Worm (Caenorhabditis elegans) whole organism, L3 larva: ENCODE measurements around the gene phf-15.
A peak's percentile ranks its signal among the peaks of the same experiment; 100 is the strongest.

Source experiments
- R02D3.7 ChIP-seq: fragments of 150-350 bp; optimal IDR thresholded peaks from 2 replicates; lab custom pipeline; 2014; ENCODE audit warnings: missing biosample characterization, missing genetic modification characterization
- aly-2 ChIP-seq: fragments of 150-350 bp; optimal IDR thresholded peaks from 2 replicates; lab custom pipeline; 2014; ENCODE audit warnings: missing biosample characterization, missing genetic modification characterization
- ama-1 ChIP-seq: fragments of 150-350 bp; optimal IDR thresholded peaks from 2 replicates; lab custom pipeline; 2018
- ceh-16 ChIP-seq: sonication (generic microtip); optimal IDR thresholded peaks from 2 replicates; lab custom pipeline; 2017; ENCODE audit warnings: missing biosample characterization, missing genetic modification characterization
- ceh-28 ChIP-seq: fragments of 150-350 bp; optimal IDR thresholded peaks from 2 replicates; lab custom pipeline; 2014; ENCODE audit warnings: missing biosample characterization, missing genetic modification reagents, missing genetic modification characterization
- ceh-9 ChIP-seq: sonication (generic microtip); optimal IDR thresholded peaks from 2 replicates; lab custom pipeline; 2018; ENCODE audit warnings: missing biosample characterization, missing genetic modification characterization
- egl-5 ChIP-seq: fragments of 150-350 bp; optimal IDR thresholded peaks from 2 replicates; lab custom pipeline; 2017; ENCODE audit warnings: missing biosample characterization, missing genetic modification reagents, missing genetic modification characterization, inconsistent platforms
- elt-2 ChIP-seq: sonication (generic microtip); optimal IDR thresholded peaks from 2 replicates; lab custom pipeline; 2016; ENCODE audit warnings: missing genetic modification reagents, mild to moderate bottlenecking, missing genetic modification characterization, missing compliant biosample characterization
- eor-1 ChIP-seq, 2 experiments: fragments of 150-350 bp; optimal IDR thresholded peaks; 2 replicates each; lab custom pipeline; 2014 to 2018; ENCODE audit warnings: missing biosample characterization in 2 of 2, missing genetic modification characterization in 2 of 2
- fkh-10 ChIP-seq: sonication (generic microtip); optimal IDR thresholded peaks from 2 replicates; lab custom pipeline; 2017; ENCODE audit warnings: missing biosample characterization, missing genetic modification reagents, missing genetic modification characterization
- fkh-2 ChIP-seq: fragments of 150-350 bp; optimal IDR thresholded peaks from 2 replicates; lab custom pipeline; 2014; ENCODE audit warnings: missing biosample characterization, missing genetic modification reagents, missing genetic modification characterization
- fos-1 ChIP-seq: fragments of 150-350 bp; optimal IDR thresholded peaks from 2 replicates; lab custom pipeline; 2014; ENCODE audit warnings: missing biosample characterization, missing genetic modification characterization
- lin-15B ChIP-seq: fragments of 150-350 bp; optimal IDR thresholded peaks from 2 replicates; lab custom pipeline; 2014; ENCODE audit warnings: missing biosample characterization, missing genetic modification characterization
- lin-39 ChIP-seq: fragments of 150-350 bp; optimal IDR thresholded peaks from 2 replicates; lab custom pipeline; 2018; ENCODE audit warnings: missing biosample characterization, missing genetic modification reagents, missing genetic modification characterization
- lsy-12 ChIP-seq: sonication (generic microtip); optimal IDR thresholded peaks from 2 replicates; lab custom pipeline; 2016; ENCODE audit warnings: mild to moderate bottlenecking, missing genetic modification characterization, missing compliant biosample characterization
- mdl-1 ChIP-seq: fragments of 150-350 bp; optimal IDR thresholded peaks from 2 replicates; lab custom pipeline; 2014; ENCODE audit warnings: missing biosample characterization, missing genetic modification characterization
- mml-1 ChIP-seq: fragments of 150-350 bp; sonication (generic microtip); optimal IDR thresholded peaks from 3 replicates; lab custom pipeline; 2014; ENCODE audit warnings: missing biosample characterization, missing genetic modification characterization
- nhr-12 ChIP-seq: fragments of 150-350 bp; optimal IDR thresholded peaks from 2 replicates; lab custom pipeline; 2014; ENCODE audit warnings: missing biosample characterization, missing genetic modification characterization
- nhr-23 ChIP-seq: fragments of 150-350 bp; optimal IDR thresholded peaks from 2 replicates; lab custom pipeline; 2014; ENCODE audit warnings: missing biosample characterization, missing genetic modification reagents, missing genetic modification characterization
- nhr-237 ChIP-seq: fragments of 150-350 bp; optimal IDR thresholded peaks from 2 replicates; lab custom pipeline; 2014; ENCODE audit warnings: missing biosample characterization, missing genetic modification characterization
- nhr-25 ChIP-seq: sonication (generic microtip); optimal IDR thresholded peaks from 2 replicates; lab custom pipeline; 2017; ENCODE audit warnings: missing biosample characterization, missing genetic modification characterization
- nhr-28 ChIP-seq: fragments of 150-350 bp; optimal IDR thresholded peaks from 2 replicates; lab custom pipeline; 2014; ENCODE audit warnings: missing biosample characterization, missing genetic modification characterization
- nhr-76 ChIP-seq: fragments of 150-350 bp; sonication (generic microtip); optimal IDR thresholded peaks from 5 replicates; lab custom pipeline; 2014; ENCODE audit warnings: missing biosample characterization, missing genetic modification characterization
- nhr-77 ChIP-seq: fragments of 150-350 bp; optimal IDR thresholded peaks from 2 replicates; lab custom pipeline; 2014; ENCODE audit warnings: missing biosample characterization, missing genetic modification characterization
- pha-4 ChIP-seq: fragments of 150-350 bp; optimal IDR thresholded peaks from 2 replicates; lab custom pipeline; 2014; ENCODE audit warnings: missing biosample characterization, missing genetic modification reagents, missing genetic modification characterization
- pqm-1 ChIP-seq: fragments of 150-350 bp; optimal IDR thresholded peaks from 2 replicates; lab custom pipeline; 2017; ENCODE audit warnings: missing biosample characterization, missing genetic modification characterization, inconsistent platforms
- sea-2 ChIP-seq: fragments of 150-350 bp; sonication (generic microtip); optimal IDR thresholded peaks from 4 replicates; lab custom pipeline; 2014; ENCODE audit warnings: missing biosample characterization, missing genetic modification reagents, missing genetic modification characterization
- skn-1 ChIP-seq: fragments of 150-350 bp; optimal IDR thresholded peaks from 2 replicates; lab custom pipeline; 2014; ENCODE audit warnings: missing biosample characterization, missing genetic modification characterization
- snpc-4 ChIP-seq: fragments of 150-350 bp; optimal IDR thresholded peaks from 2 replicates; lab custom pipeline; 2014; ENCODE audit warnings: missing biosample characterization, missing genetic modification characterization
- tbx-2 ChIP-seq: sonication (generic microtip); optimal IDR thresholded peaks from 2 replicates; lab custom pipeline; 2016; ENCODE audit warnings: mild to moderate bottlenecking, missing genetic modification characterization, missing compliant biosample characterization
- unc-39 ChIP-seq: sonication (generic microtip); optimal IDR thresholded peaks from 4 replicates; lab custom pipeline; 2017; ENCODE audit warnings: missing biosample characterization, missing genetic modification characterization
- unc-62 ChIP-seq: fragments of 150-350 bp; sonication (generic microtip); optimal IDR thresholded peaks from 4 replicates; lab custom pipeline; 2014; ENCODE audit warnings: missing biosample characterization, missing genetic modification reagents, missing genetic modification characterization
- zag-1 ChIP-seq: fragments of 150-350 bp; optimal IDR thresholded peaks from 2 replicates; lab custom pipeline; 2014; ENCODE audit warnings: missing biosample characterization, missing genetic modification characterization
- ztf-11 ChIP-seq: fragments of 150-350 bp; optimal IDR thresholded peaks from 2 replicates; lab custom pipeline; 2014; ENCODE audit warnings: missing biosample characterization, missing genetic modification characterization
- ztf-4 ChIP-seq: fragments of 150-350 bp; optimal IDR thresholded peaks from 2 replicates; lab custom pipeline; 2014; ENCODE audit warnings: missing biosample characterization, missing genetic modification characterization

phf-15 gene

DNA sequence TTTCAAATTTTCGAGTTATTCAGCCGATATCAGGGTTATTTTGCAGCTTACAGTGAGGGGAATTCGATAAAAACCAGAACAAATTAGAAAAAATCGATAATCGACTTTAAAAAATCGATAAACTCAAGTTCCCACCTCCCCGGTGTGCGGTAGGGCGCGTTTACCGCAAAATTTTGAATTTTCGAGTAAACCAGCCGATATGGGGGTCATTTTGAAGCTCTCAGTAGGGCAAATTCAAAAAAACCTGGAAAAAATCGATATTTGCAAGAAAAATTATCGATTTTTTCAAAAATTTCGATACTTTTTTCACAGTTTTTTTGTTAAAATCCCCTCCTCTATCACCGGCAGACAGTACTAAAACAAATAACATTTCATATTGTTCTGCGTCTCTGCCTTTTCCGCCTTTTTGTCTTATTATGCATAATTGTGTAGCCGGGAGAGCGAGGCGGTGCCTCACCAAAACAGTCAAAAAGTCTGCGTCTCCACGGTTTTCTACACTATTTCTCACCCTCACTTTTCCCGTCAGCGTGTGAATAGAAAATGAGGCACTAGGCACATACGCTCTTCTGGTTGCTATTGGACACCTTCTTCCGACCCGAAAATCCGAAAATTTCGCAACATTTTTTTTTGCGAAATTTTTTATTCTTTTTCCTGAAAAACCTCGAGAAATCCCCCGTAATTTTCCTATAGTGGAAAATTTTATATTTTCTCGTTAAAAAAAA is 11.6 kb upstream of the phf-15 start, which contains the start of gene ral-1 (continued):
- no peak for TF ChIP-seq tbx-2 (tag; lab: Kevin White, UChicago)
- no peak for TF ChIP-seq ztf-11 (tag; lab: Kevin White, UChicago)
- TF ChIP-seq fos-1 (tag; lab: Kevin White, UChicago) = no peak
- TF ChIP-seq eor-1 (tag; optimal IDR thresholded peaks at IDR 0.05; lab: Kevin White, UChicago) = no peak
- TF ChIP-seq lin-39 (tag; lab: Kevin White, UChicago) = no peak
- TF ChIP-seq fkh-2 = no peak

DNA sequence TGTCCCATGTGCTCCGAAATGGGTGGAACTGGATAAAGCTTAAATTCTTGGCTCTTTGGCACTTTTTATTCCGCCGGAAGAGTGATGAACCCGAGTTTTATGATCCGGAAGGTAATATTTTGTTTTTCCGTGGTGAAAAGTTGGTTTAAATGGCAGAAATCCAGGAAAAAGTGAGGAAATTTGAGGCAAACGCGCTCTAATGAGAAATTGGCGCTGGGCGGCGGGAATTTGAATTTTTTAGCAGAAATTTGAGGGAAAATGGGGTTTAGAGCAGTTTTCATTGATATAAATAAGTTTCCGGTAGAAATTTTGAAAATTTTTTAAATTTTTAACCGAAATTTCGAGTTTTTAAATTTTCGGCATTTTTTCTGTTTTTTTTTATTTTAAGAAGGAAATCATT is 11.0 kb upstream of the phf-15 start:
- TF ChIP-seq ztf-4 (tag; lab: Kevin White, UChicago) (no peak), unc-39 (tag; lab: Kevin White, UChicago) (no peak), snpc-4 (tag; lab: Kevin White, UChicago) (no peak), mdl-1 (tag; lab: Kevin White, UChicago) (no peak), lsy-12 (tag; lab: Kevin White, UChicago) (no peak), nhr-77 (tag; lab: Kevin White, UChicago) (no peak), zag-1 (no peak), unc-62 (GFP tag; lab: Kevin White, UChicago) (no peak), fkh-2 (no peak), nhr-25 (tag; lab: Kevin White, UChicago) (no peak), skn-1 (tag; lab: Kevin White, UChicago) (no peak), pqm-1 (tag; lab: Kevin White, UChicago) (no peak), nhr-23 (tag; lab: Kevin White, UChicago) (no peak), nhr-237 (tag; lab: Kevin White, UChicago) (no peak), nhr-76 (no peak), eor-1 (tag; optimal IDR thresholded peaks at IDR 0.05; lab: Kevin White, UChicago) (no peak), pha-4 (tag; lab: Kevin White, UChicago) (no peak), fkh-10 (GFP tag; lab: Kevin White, UChicago) (no peak), ama-1 (lab: Kevin White, UChicago) (no peak)

DNA sequence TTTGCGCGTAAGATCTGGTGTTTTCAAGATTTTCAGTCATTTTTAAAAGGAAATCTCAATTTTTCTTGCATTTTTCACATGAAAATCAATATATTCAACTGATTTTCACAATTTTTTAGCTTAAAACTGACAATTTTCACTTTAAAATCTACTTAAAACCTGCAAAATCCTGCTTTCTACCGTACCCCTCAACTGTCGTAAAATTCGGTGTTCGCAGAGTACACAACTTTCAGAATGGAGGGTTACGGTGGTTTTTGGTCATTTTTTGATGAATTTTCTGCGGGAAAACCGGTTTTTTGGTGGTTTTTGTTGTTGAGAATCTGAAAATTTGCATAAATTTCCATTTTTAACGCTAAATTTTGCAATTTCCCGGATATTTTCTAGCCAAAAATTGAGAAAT is 10.5 kb upstream of the phf-15 start:
- TF ChIP-seq zag-1 (no peak), sea-2 (no peak), lin-15B (tag; lab: Kevin White, UChicago) (no peak), elt-2 (tag; lab: Kevin White, UChicago) (no peak), ceh-9 (no peak), lsy-12 (tag; lab: Kevin White, UChicago) (no peak), nhr-28 (tag; lab: Kevin White, UChicago) (no peak), lin-39 (tag; lab: Kevin White, UChicago) (no peak), mml-1 (tag; lab: Kevin White, UChicago) (no peak), skn-1 (tag; lab: Kevin White, UChicago) (no peak), unc-39 (tag; lab: Kevin White, UChicago) (no peak), ztf-11 (tag; lab: Kevin White, UChicago) (no peak), snpc-4 (tag; lab: Kevin White, UChicago) (no peak), aly-2 (tag; lab: Kevin White, UChicago) (no peak), mdl-1 (tag; lab: Kevin White, UChicago) (no peak), R02D3.7 (tag; lab: Kevin White, UChicago) (no peak), eor-1 (tag; optimal IDR thresholded peaks at IDR 0.05; lab: Kevin White, UChicago) (no peak), fkh-2 (no peak), nhr-237 (tag; lab: Kevin White, UChicago) (no peak), pqm-1 (tag; lab: Kevin White, UChicago) (no peak)

DNA sequence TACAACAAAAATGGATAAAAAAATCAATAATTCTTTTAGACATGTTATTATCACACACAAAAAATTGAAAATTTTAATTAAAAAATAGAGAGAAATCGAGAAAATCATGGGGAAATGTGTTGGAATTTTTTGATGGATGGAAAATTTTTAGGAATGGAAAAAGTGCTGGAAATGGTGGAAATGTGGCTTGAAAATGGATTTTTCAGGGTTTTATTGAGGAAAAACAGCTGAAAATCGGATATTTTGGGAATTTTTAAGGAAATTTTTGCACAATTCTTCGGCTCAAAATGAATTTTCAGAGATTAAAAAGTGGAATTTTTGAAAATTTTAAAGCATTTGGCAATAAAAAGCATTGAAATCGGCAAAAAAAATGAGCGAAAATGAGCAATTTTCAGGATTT is 4.8 kb upstream of the phf-15 start:
- TF ChIP-seq ztf-4 (tag; lab: Kevin White, UChicago) (peak; percentile 25), pha-4 (tag; lab: Kevin White, UChicago) (no peak), ceh-28 (no peak), lin-15B (tag; lab: Kevin White, UChicago) (no peak), mdl-1 (tag; lab: Kevin White, UChicago) (no peak), R02D3.7 (tag; lab: Kevin White, UChicago) (peak; percentile 9)

DNA sequence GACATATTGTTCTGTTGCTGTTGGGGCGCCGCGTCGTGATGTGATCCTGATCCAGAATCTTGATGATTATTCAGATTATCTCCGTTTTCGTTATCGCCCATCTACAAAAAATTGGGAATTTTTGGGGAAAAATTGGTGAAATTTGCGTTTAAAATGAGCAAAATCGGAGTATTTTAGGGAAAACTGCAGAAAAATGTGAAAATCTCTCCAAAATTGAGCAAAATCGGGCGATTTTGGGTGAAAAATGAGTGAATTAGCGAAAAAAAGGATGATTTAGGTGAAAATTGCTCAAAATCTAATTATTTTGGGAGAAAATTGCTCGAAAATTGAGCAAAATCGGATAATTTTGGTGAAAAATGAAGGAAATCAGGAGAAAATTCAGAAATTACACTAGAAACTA is 1.5 kb upstream of the phf-15 start, which contains the start of gene Y53G8AR.9:
Gene Y53G8AR.9 (minus strand): TSS at position 101 of the 400 bp plus-strand sequence.
- TF ChIP-seq ztf-11 (tag; lab: Kevin White, UChicago) (no peak), nhr-12 (tag; lab: Kevin White, UChicago) (no peak), egl-5 (no peak), nhr-76 (no peak), zag-1 (no peak), nhr-77 (tag; lab: Kevin White, UChicago) (no peak), ceh-16 (tag; lab: Kevin White, UChicago) (no peak), ceh-9 (no peak)
